Fruit fly (Drosophila melanogaster) whole organism, embryonic: ENCODE data around the gene CG3348.
A peak's percentile ranks its signal among the peaks of the same experiment; 100 is the strongest.

Experiments used
- Aef1 ChIP-seq: fragments of 200-800 bp; sonication (Bioruptor generic); IDR thresholded peaks from 3 replicates; pipeline ENCODE4 v1.3.6; 2022; ENCODE audit warnings: missing biosample characterization, missing genetic modification characterization
- Antp ChIP-seq: fragments of 200-800 bp; sonication (Bioruptor generic); optimal IDR thresholded peaks from 3 replicates; lab custom pipeline; 2016; ENCODE audit warnings: missing biosample characterization, missing genetic modification characterization
- Asciz ChIP-seq: fragments of 200-800 bp; sonication (Bioruptor generic); optimal IDR thresholded peaks from 2 replicates; lab custom pipeline; 2017; ENCODE audit warnings: missing biosample characterization, mild to moderate bottlenecking, missing genetic modification characterization, missing genetic modification reagents
- Atf-2 ChIP-seq: fragments of 200-800 bp; sonication (Bioruptor generic); optimal IDR thresholded peaks from 2 replicates; lab custom pipeline; 2016; ENCODE audit warnings: missing biosample characterization, missing genetic modification characterization
- CG10431 ChIP-seq: fragments of 200-800 bp; sonication (Bioruptor generic); optimal IDR thresholded peaks from 3 replicates; lab custom pipeline; 2018; ENCODE audit warnings: missing biosample characterization, mild to moderate bottlenecking, missing genetic modification characterization
- CG12391 ChIP-seq: fragments of 200-800 bp; sonication (Bioruptor generic); optimal IDR thresholded peaks from 3 replicates; lab custom pipeline; 2018; ENCODE audit warnings: missing biosample characterization, mild to moderate bottlenecking, missing genetic modification characterization, moderate library complexity
- CG12942 ChIP-seq: fragments of 200-800 bp; sonication (Bioruptor generic); optimal IDR thresholded peaks from 3 replicates; lab custom pipeline; 2016; ENCODE audit warnings: missing biosample characterization, missing genetic modification characterization
- CG13123 ChIP-seq: fragments of 200-800 bp; sonication (Bioruptor generic); optimal IDR thresholded peaks from 2 replicates; lab custom pipeline; 2016; ENCODE audit warnings: missing biosample characterization, missing genetic modification characterization
- CG13424 ChIP-seq: fragments of 200-800 bp; sonication (Bioruptor generic); optimal IDR thresholded peaks from 2 replicates; lab custom pipeline; 2019; ENCODE audit warnings: missing biosample characterization, mild to moderate bottlenecking, missing genetic modification characterization, moderate library complexity
- CG13624 ChIP-seq: fragments of 200-800 bp; sonication (Bioruptor generic); optimal IDR thresholded peaks from 2 replicates; lab custom pipeline; 2016; ENCODE audit warnings: missing biosample characterization, missing genetic modification characterization
- CG14710 ChIP-seq: fragments of 200-800 bp; sonication (Bioruptor generic); optimal IDR thresholded peaks from 3 replicates; lab custom pipeline; 2019; ENCODE audit warnings: missing biosample characterization, mild to moderate bottlenecking, missing genetic modification characterization, moderate library complexity
- CG16815 ChIP-seq: fragments of 200-800 bp; sonication (Bioruptor generic); optimal IDR thresholded peaks from 3 replicates; lab custom pipeline; 2017; ENCODE audit warnings: missing biosample characterization, mild to moderate bottlenecking, missing genetic modification characterization
- CG17328 ChIP-seq: fragments of 200-800 bp; sonication (Bioruptor generic); IDR thresholded peaks from 2 replicates; pipeline ENCODE4 v1.3.6; 2022; ENCODE audit warnings: missing biosample characterization, missing genetic modification characterization
- CG17568 ChIP-seq: fragments of 200-800 bp; sonication (Bioruptor generic); optimal IDR thresholded peaks from 2 replicates; lab custom pipeline; 2018; ENCODE audit warnings: missing biosample characterization, mild to moderate bottlenecking, missing genetic modification characterization, moderate library complexity
- CG18619 ChIP-seq: fragments of 200-800 bp; sonication (Bioruptor generic); optimal IDR thresholded peaks from 3 replicates; lab custom pipeline; 2017; ENCODE audit warnings: missing biosample characterization, mild to moderate bottlenecking, missing genetic modification characterization
- CG18764 ChIP-seq: fragments of 200-800 bp; sonication (Bioruptor generic); optimal IDR thresholded peaks from 3 replicates; lab custom pipeline; 2016; ENCODE audit warnings: missing biosample characterization, missing genetic modification characterization
- CG2875 ChIP-seq: fragments of 200-800 bp; sonication (Bioruptor generic); optimal IDR thresholded peaks from 2 replicates; lab custom pipeline; 2017; ENCODE audit warnings: missing biosample characterization, mild to moderate bottlenecking, missing genetic modification characterization, missing genetic modification reagents
- CG30431 ChIP-seq: fragments of 200-800 bp; sonication (Bioruptor generic); optimal IDR thresholded peaks from 2 replicates; lab custom pipeline; 2017; ENCODE audit warnings: missing biosample characterization, missing genetic modification characterization
- CG3281 ChIP-seq: fragments of 200-800 bp; sonication (Bioruptor generic); optimal IDR thresholded peaks from 3 replicates; lab custom pipeline; 2017; ENCODE audit warnings: missing biosample characterization, mild to moderate bottlenecking, missing genetic modification characterization
- CG3407 ChIP-seq: fragments of 200-800 bp; sonication (Bioruptor generic); optimal IDR thresholded peaks from 2 replicates; lab custom pipeline; 2018; ENCODE audit warnings: missing biosample characterization, mild to moderate bottlenecking, missing genetic modification characterization
- CG3847 ChIP-seq: fragments of 200-800 bp; sonication (Bioruptor generic); IDR thresholded peaks from 2 replicates; pipeline ENCODE4 v1.3.6; 2022; ENCODE audit warnings: missing biosample characterization, missing genetic modification characterization
- CG4328 ChIP-seq: fragments of 200-800 bp; sonication (Bioruptor generic); optimal IDR thresholded peaks from 3 replicates; lab custom pipeline; 2017; ENCODE audit warnings: missing biosample characterization, missing genetic modification reagents, missing genetic modification characterization
- CG6254 ChIP-seq: fragments of 200-800 bp; sonication (Bioruptor generic); optimal IDR thresholded peaks from 3 replicates; lab custom pipeline; 2017; ENCODE audit warnings: mild to moderate bottlenecking, missing biosample characterization, missing genetic modification reagents, missing genetic modification characterization
- CG8765 ChIP-seq: fragments of 200-800 bp; sonication (Bioruptor generic); IDR thresholded peaks from 2 replicates; pipeline ENCODE4 v1.3.6; 2022; ENCODE audit warnings: missing biosample characterization, missing genetic modification characterization
- CG9437 ChIP-seq: fragments of 200-800 bp; sonication (Bioruptor generic); optimal IDR thresholded peaks from 2 replicates; lab custom pipeline; 2018; ENCODE audit warnings: missing biosample characterization, mild to moderate bottlenecking, missing genetic modification characterization
- CG9727 ChIP-seq: fragments of 200-800 bp; sonication (Bioruptor generic); optimal IDR thresholded peaks from 3 replicates; lab custom pipeline; 2017; ENCODE audit warnings: missing biosample characterization, mild to moderate bottlenecking, missing genetic modification characterization
- CG9932 ChIP-seq: fragments of 200-800 bp; sonication (Bioruptor generic); IDR thresholded peaks from 2 replicates; pipeline ENCODE4 v1.3.6; 2022; ENCODE audit warnings: missing biosample characterization, missing genetic modification characterization
- D19B ChIP-seq: fragments of 200-800 bp; sonication (Bioruptor generic); optimal IDR thresholded peaks from 2 replicates; lab custom pipeline; 2017; ENCODE audit warnings: missing biosample characterization, mild to moderate bottlenecking, missing genetic modification characterization
- HLH54F ChIP-seq: fragments of 200-800 bp; sonication (Bioruptor generic); optimal IDR thresholded peaks from 3 replicates; lab custom pipeline; 2016; ENCODE audit warnings: missing biosample characterization, missing genetic modification characterization
- HLHmδ ChIP-seq: fragments of 200-800 bp; sonication (Bioruptor generic); optimal IDR thresholded peaks from 2 replicates; lab custom pipeline; 2018; ENCODE audit warnings: missing biosample characterization, mild to moderate bottlenecking, missing genetic modification characterization, moderate library complexity
- HmgZ ChIP-seq: fragments of 200-800 bp; sonication (Bioruptor generic); optimal IDR thresholded peaks from 2 replicates; lab custom pipeline; 2018; ENCODE audit warnings: missing biosample characterization, mild to moderate bottlenecking, missing genetic modification characterization
- Jarid2 ChIP-seq: fragments of 200-800 bp; sonication (Bioruptor generic); optimal IDR thresholded peaks from 3 replicates; lab custom pipeline; 2017; ENCODE audit warnings: mild to moderate bottlenecking, missing biosample characterization, missing genetic modification reagents, missing genetic modification characterization
- Mad ChIP-seq: fragments of 200-800 bp; sonication (Bioruptor generic); optimal IDR thresholded peaks from 2 replicates; lab custom pipeline; 2016; ENCODE audit warnings: missing biosample characterization, missing genetic modification characterization
- PHDP ChIP-seq: fragments of 200-800 bp; sonication (Bioruptor generic); optimal IDR thresholded peaks from 3 replicates; lab custom pipeline; 2018; ENCODE audit warnings: missing biosample characterization, mild to moderate bottlenecking, missing genetic modification characterization, moderate library complexity
- Poxn ChIP-seq: fragments of 200-800 bp; sonication (Bioruptor generic); IDR thresholded peaks from 2 replicates; pipeline ENCODE4 v1.3.6; 2022; ENCODE audit warnings: missing biosample characterization, missing genetic modification characterization
- Spps ChIP-seq: fragments of 200-800 bp; sonication (Bioruptor generic); optimal IDR thresholded peaks from 2 replicates; lab custom pipeline; 2018; ENCODE audit warnings: missing biosample characterization, mild to moderate bottlenecking, missing genetic modification characterization
- Taf1 ChIP-seq: fragments of 200-800 bp; sonication (Bioruptor generic); IDR thresholded peaks from 2 replicates; pipeline ENCODE4 v1.3.6; 2022; ENCODE audit warnings: missing biosample characterization, missing genetic modification characterization
- Vsx1 ChIP-seq: fragments of 200-800 bp; sonication (Bioruptor generic); optimal IDR thresholded peaks from 2 replicates; lab custom pipeline; 2017; ENCODE audit warnings: missing biosample characterization, mild to moderate bottlenecking, missing genetic modification characterization, missing genetic modification reagents
- Xrp1 ChIP-seq: fragments of 200-800 bp; sonication (Bioruptor generic); IDR thresholded peaks from 2 replicates; pipeline ENCODE4 v1.3.6; 2022; ENCODE audit warnings: missing biosample characterization, missing genetic modification characterization
- eyg ChIP-seq: fragments of 200-800 bp; sonication (Bioruptor generic); optimal IDR thresholded peaks from 3 replicates; lab custom pipeline; 2016; ENCODE audit warnings: missing biosample characterization, missing genetic modification characterization
- lov ChIP-seq, 2 experiments: fragments of 200-800 bp in 1 of 2; fragments of >200 bp in 1 of 2; sonication (Bioruptor generic) in 1 of 2; IDR thresholded peaks in 1 of 2; optimal IDR thresholded peaks in 1 of 2; 2 replicates in 1 of 2; 3 replicates in 1 of 2; pipeline versions ENCODE4 v1.3.6 to Lab custom; 2017 to 2022; ENCODE audit warnings: missing biosample characterization in 1 of 2, missing genetic modification characterization in 1 of 2
- org-1 ChIP-seq: fragments of 200-800 bp; sonication (Bioruptor generic); optimal IDR thresholded peaks from 2 replicates; lab custom pipeline; 2017; ENCODE audit warnings: missing biosample characterization, missing genetic modification characterization
- p53 ChIP-seq: fragments of 200-800 bp; sonication (Bioruptor generic); optimal IDR thresholded peaks from 2 replicates; lab custom pipeline; 2016; ENCODE audit warnings: missing biosample characterization, missing genetic modification characterization
- pita ChIP-seq: fragments of 200-800 bp; sonication (Bioruptor generic); optimal IDR thresholded peaks from 2 replicates; lab custom pipeline; 2017; ENCODE audit warnings: missing biosample characterization, mild to moderate bottlenecking, missing genetic modification characterization
- pnt ChIP-seq: fragments of 200-800 bp; sonication (Bioruptor generic); optimal IDR thresholded peaks from 3 replicates; lab custom pipeline; 2016; ENCODE audit warnings: missing biosample characterization, missing genetic modification characterization
- ranshi ChIP-seq: fragments of 200-800 bp; sonication (Bioruptor generic); IDR thresholded peaks from 2 replicates; pipeline ENCODE4 v1.3.6; 2022; ENCODE audit warnings: missing biosample characterization, missing genetic modification characterization
- salm ChIP-seq: fragments of 200-800 bp; sonication (Bioruptor generic); optimal IDR thresholded peaks from 2 replicates; lab custom pipeline; 2018; ENCODE audit warnings: missing biosample characterization, mild to moderate bottlenecking, missing genetic modification characterization
- slbo ChIP-seq: fragments of 200-800 bp; sonication (Bioruptor generic); IDR thresholded peaks from 2 replicates; pipeline ENCODE4 v1.3.6; 2022; ENCODE audit warnings: missing biosample characterization, missing genetic modification characterization
- sna ChIP-seq: fragments of 200-800 bp; sonication (Bioruptor generic); IDR thresholded peaks from 2 replicates; pipeline ENCODE4 v1.3.6; 2022; ENCODE audit warnings: missing biosample characterization, missing genetic modification characterization; ENCODE audit not compliant: partially characterized antibody
- wdn ChIP-seq: fragments of 200-800 bp; sonication (Bioruptor generic); IDR thresholded peaks from 2 replicates; pipeline ENCODE4 v1.3.6; 2022; ENCODE audit warnings: missing biosample characterization, missing genetic modification characterization
- zf30C ChIP-seq: fragments of 200-800 bp; sonication (Bioruptor generic); optimal IDR thresholded peaks from 3 replicates; lab custom pipeline; 2018; ENCODE audit warnings: missing biosample characterization, mild to moderate bottlenecking, missing genetic modification characterization

The CG3348 gene

dm6 chr3R:27246264-27246663 lies 45.7 kb downstream of the CG3348 start (continued):
- peak; percentile 82 for TF ChIP-seq salm (tag; lab: Kevin White, UChicago)
- TF ChIP-seq slbo (GFP tag; lab: Robert Waterston, UW) = peak; percentile 67
- TF ChIP-seq CG3281 (GFP tag; lab: Kevin White, UChicago) = peak; percentile 84
- peak; percentile 27 for TF ChIP-seq CG10431 (GFP tag; lab: Kevin White, UChicago)
- no peak for TF ChIP-seq Aef1 (GFP tag; lab: Robert Waterston, UW)
- TF ChIP-seq CG3407 (GFP tag; lab: Kevin White, UChicago) = peak; percentile 44
- peak; percentile 36; the same call in 1 of the 2 replicates for TF ChIP-seq CG9932
- TF ChIP-seq CG2875 (GFP tag; lab: Kevin White, UChicago) = peak; percentile 59
- no peak for TF ChIP-seq Atf-2
- TF ChIP-seq CG8765 = no peak
- TF ChIP-seq CG12391 (tag; lab: Kevin White, UChicago) = peak; percentile 91
- no peak for TF ChIP-seq sna (GFP tag; lab: Robert Waterston, UW)
- no peak for TF ChIP-seq eyg (GFP tag; lab: Kevin White, UChicago)
- TF ChIP-seq CG18619 (GFP tag; lab: Kevin White, UChicago) = peak; percentile 66
- no peak for TF ChIP-seq pnt (GFP tag; lab: Kevin White, UChicago)
- TF ChIP-seq CG13424 (tag; lab: Kevin White, UChicago) = peak; percentile 93
- peak; percentile 53 for TF ChIP-seq org-1 (GFP tag; lab: Kevin White, UChicago)
- no peak for TF ChIP-seq pita
- TF ChIP-seq ranshi = 0 out of 2 replicates have a peak, but pooled peaks have one; percentile 39
- TF ChIP-seq CG9437 (GFP tag; lab: Kevin White, UChicago) = peak; percentile 82
- no peak for TF ChIP-seq p53
- peak; percentile 12 for TF ChIP-seq CG30431 (GFP tag; lab: Kevin White, UChicago)
- no peak for TF ChIP-seq wdn (GFP tag; lab: Robert Waterston, UW)
- TF ChIP-seq Xrp1 (GFP tag; lab: Robert Waterston, UW) = peak; percentile 79
- TF ChIP-seq HLH54F (GFP tag; lab: Kevin White, UChicago) = no peak
- peak; percentile 30 for TF ChIP-seq Jarid2 (GFP tag; lab: Kevin White, UChicago)
- peak; percentile 41 for TF ChIP-seq CG13123 (GFP tag; lab: Kevin White, UChicago)
- peak; percentile 76 for TF ChIP-seq Spps (tag; lab: Kevin White, UChicago)
- TF ChIP-seq CG6254 (GFP tag; lab: Kevin White, UChicago) = peak; percentile 65
- TF ChIP-seq CG13624 = no peak
- TF ChIP-seq CG17328 (GFP tag; lab: Robert Waterston, UW) = peak; percentile 61; the same call in 1 of the 2 replicates
- no peak for TF ChIP-seq lov (optimal IDR thresholded peaks at IDR 0.05; lab: Kevin White, UChicago)
- TF ChIP-seq lov (GFP tag; IDR thresholded peaks at IDR 0.05; lab: Robert Waterston, UW) = no peak
- TF ChIP-seq CG9727 = peak; percentile 87
- TF ChIP-seq D19B = peak; percentile 10
- TF ChIP-seq Antp (GFP tag; lab: Kevin White, UChicago) = no peak
- peak; percentile 92 for TF ChIP-seq CG14710 (tag; lab: Kevin White, UChicago)
- TF ChIP-seq zf30C (GFP tag; lab: Kevin White, UChicago) = no peak
- TF ChIP-seq Mad (GFP tag; lab: Kevin White, UChicago) = no peak
- TF ChIP-seq Poxn (GFP tag; lab: Robert Waterston, UW) = no peak
- peak; percentile 45 for TF ChIP-seq CG3847 (GFP tag; lab: Robert Waterston, UW)
- peak; percentile 27 for TF ChIP-seq CG18764 (GFP tag; lab: Kevin White, UChicago)
- peak; percentile 61 for TF ChIP-seq HmgZ (tag; lab: Kevin White, UChicago)
- no peak for TF ChIP-seq CG17568 (GFP tag; lab: Kevin White, UChicago)
- TF ChIP-seq HLHmδ (GFP tag; lab: Kevin White, UChicago) = no peak
- TF ChIP-seq CG12942 (GFP tag; lab: Kevin White, UChicago) = peak; percentile 46
- TF ChIP-seq Taf1 = no peak
- TF ChIP-seq Vsx1 = peak; percentile 29
- peak; percentile 72 for TF ChIP-seq CG4328 (GFP tag; lab: Kevin White, UChicago)
- TF ChIP-seq Asciz (GFP tag; lab: Kevin White, UChicago) = peak; percentile 74
- TF ChIP-seq PHDP (tag; lab: Kevin White, UChicago) = peak; percentile 92
- TF ChIP-seq CG16815 (GFP tag; lab: Kevin White, UChicago) = peak; percentile 62
